Worm (Caenorhabditis elegans) whole organism, mixed stage, embryonic: ENCODE data around the gene C25F9.14.

Experiments used
- M03D4.4 ChIP-seq: sonication (generic microtip); optimal IDR thresholded peaks from 2 replicates; lab custom pipeline; 2017; ENCODE audit warnings: mild to moderate bottlenecking, missing genetic modification characterization, missing compliant biosample characterization
- bed-3 ChIP-seq: fragments of 200-800 bp; sonication (Bioruptor generic); optimal IDR thresholded peaks from 3 replicates; lab custom pipeline; 2018; ENCODE audit warnings: mild to moderate bottlenecking, missing genetic modification characterization, moderate library complexity, missing compliant biosample characterization
- ceh-43 ChIP-seq: fragments of 200-800 bp; sonication (Bioruptor generic); optimal IDR thresholded peaks from 2 replicates; lab custom pipeline; 2018; ENCODE audit warnings: mild to moderate bottlenecking, missing genetic modification characterization, moderate library complexity, missing compliant biosample characterization
- ceh-83 ChIP-seq: fragments of 200-800 bp; sonication (Bioruptor generic); optimal IDR thresholded peaks from 2 replicates; lab custom pipeline; 2018; ENCODE audit warnings: mild to moderate bottlenecking, missing genetic modification characterization, missing compliant biosample characterization
- ces-1 ChIP-seq: fragments of 150-350 bp; optimal IDR thresholded peaks from 2 replicates; lab custom pipeline; 2014; ENCODE audit warnings: missing biosample characterization, missing genetic modification reagents, missing genetic modification characterization
- cnd-1 ChIP-seq: fragments of 200-800 bp; sonication (Bioruptor generic); optimal IDR thresholded peaks from 2 replicates; lab custom pipeline; 2018; ENCODE audit warnings: mild to moderate bottlenecking, missing genetic modification characterization, missing compliant biosample characterization
- drap-1 ChIP-seq: fragments of 200-800 bp; sonication (Bioruptor generic); optimal IDR thresholded peaks from 3 replicates; lab custom pipeline; 2018; ENCODE audit warnings: mild to moderate bottlenecking, missing genetic modification characterization, missing compliant biosample characterization
- elt-1 ChIP-seq: sonication (generic microtip); optimal IDR thresholded peaks from 2 replicates; lab custom pipeline; 2017; ENCODE audit warnings: missing genetic modification characterization, mild to moderate bottlenecking, missing compliant biosample characterization, antibody characterized with exemption, moderate library complexity, borderline replicate concordance; ENCODE audit not compliant: insufficient read depth
- flh-1 ChIP-seq: fragments of 200-800 bp; sonication (Bioruptor generic); optimal IDR thresholded peaks from 2 replicates; lab custom pipeline; 2018; ENCODE audit warnings: mild to moderate bottlenecking, missing genetic modification characterization, moderate library complexity, missing compliant biosample characterization
- ham-2 ChIP-seq: fragments of 200-800 bp; sonication (Bioruptor generic); optimal IDR thresholded peaks from 2 replicates; lab custom pipeline; 2018; ENCODE audit warnings: mild to moderate bottlenecking, missing genetic modification characterization, missing compliant biosample characterization
- hlh-1 ChIP-seq: fragments of 150-350 bp; optimal IDR thresholded peaks from 2 replicates; lab custom pipeline; 2014; ENCODE audit warnings: missing biosample characterization, missing genetic modification reagents, missing genetic modification characterization
- lin-32 ChIP-seq: fragments of 200-800 bp; sonication (Bioruptor generic); optimal IDR thresholded peaks from 2 replicates; lab custom pipeline; 2018; ENCODE audit warnings: mild to moderate bottlenecking, missing genetic modification characterization, missing compliant biosample characterization
- lsy-2 ChIP-seq: fragments of 150-350 bp; optimal IDR thresholded peaks from 2 replicates; lab custom pipeline; 2014; ENCODE audit warnings: missing biosample characterization, missing genetic modification characterization
- mep-1 ChIP-seq: fragments of 150-350 bp; optimal IDR thresholded peaks from 2 replicates; lab custom pipeline; 2017; ENCODE audit warnings: missing biosample characterization, missing genetic modification reagents, missing genetic modification characterization, inconsistent platforms
- nhr-237 ChIP-seq: fragments of 150-350 bp; optimal IDR thresholded peaks from 2 replicates; lab custom pipeline; 2014; ENCODE audit warnings: missing biosample characterization, missing genetic modification characterization
- nhr-28 ChIP-seq: fragments of 150-350 bp; optimal IDR thresholded peaks from 2 replicates; lab custom pipeline; 2014; ENCODE audit warnings: missing biosample characterization, missing genetic modification characterization
- nhr-76 ChIP-seq: sonication (generic microtip); optimal IDR thresholded peaks from 2 replicates; lab custom pipeline; 2017; ENCODE audit warnings: missing biosample characterization, missing genetic modification characterization
- sem-2 ChIP-seq: fragments of 200-800 bp; sonication (Bioruptor generic); optimal IDR thresholded peaks from 2 replicates; lab custom pipeline; 2018; ENCODE audit warnings: mild to moderate bottlenecking, missing genetic modification characterization, missing compliant biosample characterization
- sptf-1 ChIP-seq: sonication (generic microtip); optimal IDR thresholded peaks from 2 replicates; lab custom pipeline; 2017; ENCODE audit warnings: mild to moderate bottlenecking, missing genetic modification characterization, moderate library complexity, missing compliant biosample characterization
- tbx-8 ChIP-seq: fragments of 200-800 bp; sonication (Bioruptor generic); optimal IDR thresholded peaks from 2 replicates; lab custom pipeline; 2018; ENCODE audit warnings: mild to moderate bottlenecking, missing genetic modification characterization, moderate library complexity, missing compliant biosample characterization
- unc-120 ChIP-seq: sonication (generic microtip); optimal IDR thresholded peaks from 2 replicates; lab custom pipeline; 2017; ENCODE audit warnings: missing genetic modification characterization, missing compliant biosample characterization; ENCODE audit not compliant: poor library complexity, severe bottlenecking
- unc-39 ChIP-seq: fragments of 150-350 bp; optimal IDR thresholded peaks from 2 replicates; lab custom pipeline; 2014; ENCODE audit warnings: missing biosample characterization, missing genetic modification characterization
- unc-62 ChIP-seq: fragments of 150-350 bp; optimal IDR thresholded peaks from 2 replicates; lab custom pipeline; 2014; ENCODE audit warnings: missing biosample characterization, missing genetic modification reagents, missing genetic modification characterization
- zip-8 ChIP-seq: fragments of 150-350 bp; optimal IDR thresholded peaks from 2 replicates; lab custom pipeline; 2014; ENCODE audit warnings: missing biosample characterization, missing genetic modification characterization
- ztf-11 ChIP-seq: fragments of 150-350 bp; optimal IDR thresholded peaks from 2 replicates; lab custom pipeline; 2014; ENCODE audit warnings: missing biosample characterization, missing genetic modification characterization

The C25F9.14 gene

DNA sequence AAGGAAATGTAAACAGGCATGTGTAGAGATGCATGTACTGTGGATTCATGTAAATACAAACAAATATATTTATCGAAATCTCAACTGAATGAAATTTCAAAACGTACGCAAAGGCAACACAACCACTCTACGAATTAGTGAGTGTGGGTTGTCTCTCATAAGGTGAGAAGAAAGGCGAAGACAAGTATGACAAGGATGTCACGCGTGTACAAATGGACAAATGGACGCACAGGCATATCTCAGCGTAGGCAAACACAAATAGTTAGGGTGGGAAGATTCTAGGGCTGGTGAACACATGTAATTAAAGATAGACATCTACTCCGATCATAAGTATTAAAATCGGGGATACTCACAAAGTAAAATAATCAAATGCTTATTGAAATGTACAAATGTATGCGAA is 8.2 kb upstream of the C25F9.14 start:
- TF ChIP-seq unc-62 (GFP tag; lab: Kevin White, UChicago) (no peak), lin-32 (GFP tag; lab: Kevin White, UChicago) (no peak), zip-8 (tag; lab: Kevin White, UChicago) (no peak), ceh-83 (GFP tag; lab: Kevin White, UChicago) (no peak), cnd-1 (tag; lab: Kevin White, UChicago) (no peak), nhr-28 (no peak), unc-120 (tag; lab: Kevin White, UChicago) (no peak)
- TF ChIP-seq, all 35 proteins: peak for 0

DNA sequence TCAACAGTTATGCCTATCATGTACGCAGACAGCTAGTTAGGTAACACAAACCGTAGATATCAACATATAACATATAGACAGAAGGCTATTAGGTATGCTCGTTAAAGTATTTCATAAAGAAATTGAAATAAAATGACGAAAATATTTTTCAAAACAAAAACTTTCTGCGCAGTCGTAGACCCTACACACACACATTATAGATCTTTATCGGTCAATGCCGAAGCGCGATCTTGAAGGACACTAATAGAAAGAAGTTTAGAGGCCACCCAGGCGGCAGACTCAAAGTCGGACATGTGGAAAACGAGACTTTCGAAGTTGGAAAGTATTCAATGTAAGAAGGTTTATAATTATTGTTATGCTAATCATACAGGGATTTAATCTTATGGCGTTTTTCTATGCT is 7.3 kb upstream of the C25F9.14 start:
- TF ChIP-seq bed-3 (GFP tag; lab: Kevin White, UChicago): no peak
- no peak for TF ChIP-seq tbx-8 (GFP tag; lab: Kevin White, UChicago)
- no peak for TF ChIP-seq unc-39 (tag; lab: Kevin White, UChicago)
- no peak for TF ChIP-seq unc-62 (GFP tag; lab: Kevin White, UChicago)
- TF ChIP-seq flh-1: no peak
- no peak for TF ChIP-seq mep-1 (tag; lab: Kevin White, UChicago)
- peak; percentile 60 for TF ChIP-seq elt-1 (tag; lab: Kevin White, UChicago)
- TF ChIP-seq ham-2 (GFP tag; lab: Kevin White, UChicago): peak; percentile 71

DNA sequence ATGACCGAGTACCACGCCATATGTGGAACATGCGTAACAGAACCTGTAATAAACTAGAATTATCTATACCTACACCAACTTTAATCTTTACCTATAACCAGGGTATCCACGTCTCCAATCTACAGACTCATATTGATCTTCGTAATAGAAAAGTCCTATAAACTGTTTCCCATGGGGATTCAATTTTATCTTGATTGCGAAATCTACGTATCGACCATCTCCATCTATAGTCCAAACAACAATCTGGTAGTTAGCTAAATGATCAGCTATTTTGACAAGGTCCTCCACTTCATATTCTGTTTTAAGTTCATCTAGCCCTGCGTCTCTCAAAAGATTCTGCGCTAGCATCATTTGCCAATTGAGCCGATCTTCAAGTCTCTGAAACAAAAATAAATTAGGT is 6.7 kb upstream of the C25F9.14 start:
- TF ChIP-seq elt-1 (tag; lab: Kevin White, UChicago) (peak; percentile 98), ces-1 (GFP tag; lab: Kevin White, UChicago) (no peak), ham-2 (GFP tag; lab: Kevin White, UChicago) (peak; percentile 94)

DNA sequence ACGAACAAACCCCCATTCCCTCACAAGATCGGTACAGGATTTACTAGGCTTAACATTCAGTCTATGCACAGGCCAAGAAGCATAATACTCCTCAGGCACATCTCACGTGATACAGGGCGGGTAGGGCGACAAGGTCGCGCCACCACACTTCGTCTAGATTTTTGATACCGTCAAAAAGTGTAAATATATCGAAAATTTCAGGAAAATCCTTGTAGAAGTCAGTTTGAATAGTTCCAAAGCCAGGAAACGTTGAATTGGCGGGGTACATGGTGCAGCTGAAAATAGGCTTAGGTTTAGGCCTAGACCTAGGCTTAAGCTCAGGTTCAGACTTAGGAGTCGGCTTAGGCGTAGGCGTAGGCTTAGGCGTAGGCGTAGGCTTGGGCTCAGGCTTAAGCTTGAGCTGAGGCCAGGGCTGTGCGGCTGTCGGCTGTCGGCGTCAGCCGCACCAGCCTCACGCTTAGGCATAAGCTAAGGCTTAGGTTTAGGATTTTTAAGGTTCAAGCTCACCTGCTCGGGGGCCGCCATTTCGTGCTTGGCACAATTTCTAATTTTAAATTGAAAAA is 5.9 kb upstream of the C25F9.14 start:
- TF ChIP-seq nhr-76 (tag; lab: Kevin White, UChicago): no peak
- no peak for TF ChIP-seq mep-1 (tag; lab: Kevin White, UChicago)
- TF ChIP-seq cnd-1 (tag; lab: Kevin White, UChicago): no peak
- TF ChIP-seq ztf-11 (tag; lab: Kevin White, UChicago): no peak
- TF ChIP-seq nhr-28: no peak
- TF ChIP-seq sem-2: peak; percentile 25
- TF ChIP-seq sptf-1: peak; percentile 72
- no peak for TF ChIP-seq lsy-2 (tag; lab: Kevin White, UChicago)
- TF ChIP-seq ham-2 (GFP tag; lab: Kevin White, UChicago): peak; percentile 65
- no peak for TF ChIP-seq ceh-43 (GFP tag; lab: Kevin White, UChicago)
- no peak for TF ChIP-seq unc-39 (tag; lab: Kevin White, UChicago)
- TF ChIP-seq lin-32 (GFP tag; lab: Kevin White, UChicago): no peak
- TF ChIP-seq nhr-237: no peak
- TF ChIP-seq drap-1 (GFP tag; lab: Kevin White, UChicago): peak; percentile 50
- no peak for TF ChIP-seq zip-8 (tag; lab: Kevin White, UChicago)
- no peak for TF ChIP-seq M03D4.4 (tag; lab: Kevin White, UChicago)
- no peak for TF ChIP-seq ceh-83 (GFP tag; lab: Kevin White, UChicago)

DNA sequence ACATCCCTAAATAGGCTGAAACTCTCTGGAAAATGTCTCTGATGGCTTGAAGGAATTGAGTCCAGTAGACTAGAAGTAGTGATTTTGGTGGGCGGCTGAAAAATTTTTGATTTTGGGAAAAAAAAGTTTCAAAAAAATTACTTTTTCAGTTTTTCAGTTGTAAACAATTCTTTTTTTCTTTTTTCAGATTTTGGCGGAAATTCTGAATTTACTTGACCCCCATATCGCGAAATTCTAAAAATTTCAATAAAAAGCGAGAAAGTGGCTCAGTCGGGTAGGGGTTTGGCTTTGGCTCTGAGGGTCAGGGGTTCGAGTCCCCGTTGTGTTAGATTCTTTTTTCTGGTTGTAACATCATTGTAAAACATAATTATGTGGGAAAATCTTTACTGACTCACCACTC is 5.2 kb upstream of the C25F9.14 start, which contains the start of gene srw-85:
Gene srw-85 (minus strand): TSS at position 101 of the 400 bp plus-strand sequence.
- no peak for TF ChIP-seq unc-62 (GFP tag; lab: Kevin White, UChicago)
- no peak for TF ChIP-seq ceh-43 (GFP tag; lab: Kevin White, UChicago)

DNA sequence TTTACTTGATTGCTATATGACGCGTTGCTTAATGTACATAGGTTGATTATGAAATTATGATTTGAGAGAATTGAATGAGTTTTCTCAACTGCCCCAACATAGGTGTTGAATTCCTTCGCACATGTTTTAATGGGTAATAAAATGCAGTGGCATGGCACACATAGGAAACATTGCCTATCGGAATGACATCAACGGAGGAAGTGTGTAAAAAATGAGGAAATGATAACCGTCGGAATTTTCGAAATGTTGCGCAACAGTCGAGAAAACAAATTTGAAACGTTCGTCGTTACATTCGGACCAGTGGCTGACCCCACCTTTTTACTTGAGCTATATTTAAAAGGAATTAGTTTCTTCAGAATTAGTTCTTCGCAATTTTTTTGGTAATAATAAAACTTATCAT is 4.3 kb upstream of the C25F9.14 start:
- no peak for TF ChIP-seq ztf-11 (tag; lab: Kevin White, UChicago)
- TF ChIP-seq unc-39 (tag; lab: Kevin White, UChicago): no peak
- TF ChIP-seq M03D4.4 (tag; lab: Kevin White, UChicago): no peak
- no peak for TF ChIP-seq unc-62 (GFP tag; lab: Kevin White, UChicago)
- no peak for TF ChIP-seq lin-32 (GFP tag; lab: Kevin White, UChicago)
- no peak for TF ChIP-seq hlh-1 (tag; lab: Kevin White, UChicago)
- no peak for TF ChIP-seq unc-120 (tag; lab: Kevin White, UChicago)
